Fruit fly (Drosophila melanogaster): ENCODE results near the gene Axn.

- TF ChIP-seq psq (GFP tag; optimal IDR thresholded peaks at IDR 0.05): no peak
- TF ChIP-seq N (GFP tag; optimal IDR thresholded peaks at IDR 0.05): no peak
- no peak for TF ChIP-seq OdsH (GFP tag; optimal IDR thresholded peaks at IDR 0.05)
- no peak for TF ChIP-seq ey (GFP tag; optimal IDR thresholded peaks at IDR 0.05)
- no peak for TF ChIP-seq Myc (optimal IDR thresholded peaks at IDR 0.05)
- no peak for TF ChIP-seq usp (GFP tag; optimal IDR thresholded peaks at IDR 0.05)
- TF ChIP-seq h (GFP tag; optimal IDR thresholded peaks at IDR 0.05): no peak
- TF ChIP-seq fru (GFP tag; optimal IDR thresholded peaks at IDR 0.05): no peak
- TF ChIP-seq lola (GFP tag; optimal IDR thresholded peaks at IDR 0.05): no peak
- TF ChIP-seq CrebA (GFP tag; optimal IDR thresholded peaks at IDR 0.05; ENCODE audit: borderline replicate concordance): no peak
- no peak for TF ChIP-seq GATAd (GFP tag; optimal IDR thresholded peaks at IDR 0.05)
Observed at dm6 chr3R:30039494-30039893, 16.9 kb downstream of the Axn start, which contains the start of the genes janA, Sry-alpha and Sry-beta.

Data from whole organism, wandering third instar larva.